In genomic region chr3R:4966246-4966937, dm6 we compare ENCODE assay signal across 1 fruit fly cellular context.
TF ChIP-seq lines count a peak whose summit lies in the region.

No protein-coding gene starts in this region.

TF ChIP-seq in whole organism, embryonic, 481 proteins besides CTCF, POLR2A, EP300 and RAD21 (continued from another document):
- TF ChIP-seq oc (tag; optimal IDR thresholded peaks at IDR 0.05; lab: Kevin White, UChicago) (peak; percentile 41), CG3065 (GFP tag; optimal IDR thresholded peaks at IDR 0.05; lab: Kevin White, UChicago) (no peak), zen2 (GFP tag; IDR thresholded peaks at IDR 0.05; lab: Robert Waterston, UW; ENCODE audit: partially characterized antibody) (no peak), CG2199 (GFP tag; IDR thresholded peaks at IDR 0.05; lab: Robert Waterston, UW) (0 out of 3 replicates have a peak, but pooled peaks have one; percentile 14), ftz-f1 (GFP tag; optimal IDR thresholded peaks at IDR 0.05; lab: Kevin White, UChicago) (peak; percentile 44), CG31365 (tag; optimal IDR thresholded peaks at IDR 0.05; lab: Kevin White, UChicago) (no peak), CG6689 (GFP tag; IDR thresholded peaks at IDR 0.05; lab: Robert Waterston, UW) (no peak), disco-r (GFP tag; optimal IDR thresholded peaks at IDR 0.05; lab: Kevin White, UChicago) (no peak), slbo (GFP tag; IDR thresholded peaks at IDR 0.05; lab: Robert Waterston, UW) (no peak)
